Worm (Caenorhabditis elegans) whole organism, L3 larva: Measurements from ENCODE around the gene C26E6.1.

Experiments used
- R02D3.7 ChIP-seq: fragments of 150-350 bp; optimal IDR thresholded peaks from 2 replicates; lab custom pipeline; 2014; ENCODE audit warnings: missing biosample characterization, missing genetic modification characterization
- aly-2 ChIP-seq: fragments of 150-350 bp; optimal IDR thresholded peaks from 2 replicates; lab custom pipeline; 2014; ENCODE audit warnings: missing biosample characterization, missing genetic modification characterization
- ama-1 ChIP-seq: fragments of 150-350 bp; optimal IDR thresholded peaks from 2 replicates; lab custom pipeline; 2018
- ceh-16 ChIP-seq: sonication (generic microtip); optimal IDR thresholded peaks from 2 replicates; lab custom pipeline; 2017; ENCODE audit warnings: missing biosample characterization, missing genetic modification characterization
- ceh-28 ChIP-seq: fragments of 150-350 bp; optimal IDR thresholded peaks from 2 replicates; lab custom pipeline; 2014; ENCODE audit warnings: missing biosample characterization, missing genetic modification reagents, missing genetic modification characterization
- ceh-82 ChIP-seq: fragments of 150-350 bp; optimal IDR thresholded peaks from 2 replicates; lab custom pipeline; 2014; ENCODE audit warnings: missing biosample characterization, missing genetic modification characterization
- ceh-9 ChIP-seq: sonication (generic microtip); optimal IDR thresholded peaks from 2 replicates; lab custom pipeline; 2018; ENCODE audit warnings: missing biosample characterization, missing genetic modification characterization
- daf-12 ChIP-seq: fragments of 150-350 bp; optimal IDR thresholded peaks from 2 replicates; lab custom pipeline; 2014; ENCODE audit warnings: missing biosample characterization, missing genetic modification reagents, missing genetic modification characterization
- egl-27 ChIP-seq: sonication (generic microtip); optimal IDR thresholded peaks from 4 replicates; lab custom pipeline; 2017; ENCODE audit warnings: missing biosample characterization, missing genetic modification reagents, missing genetic modification characterization
- egl-5 ChIP-seq: fragments of 150-350 bp; optimal IDR thresholded peaks from 2 replicates; lab custom pipeline; 2017; ENCODE audit warnings: missing biosample characterization, missing genetic modification reagents, missing genetic modification characterization, inconsistent platforms
- elt-3 ChIP-seq, 3 experiments: fragments of 150-350 bp in 1 of 3; sonication (generic microtip) in 2 of 3; optimal IDR thresholded peaks; 2 replicates in 2 of 3; 4 replicates in 1 of 3; lab custom pipeline; 2014 to 2017; ENCODE audit warnings: missing biosample characterization in 3 of 3, missing genetic modification characterization in 3 of 3
- eor-1 ChIP-seq, 2 experiments: fragments of 150-350 bp; optimal IDR thresholded peaks; 2 replicates each; lab custom pipeline; 2014 to 2018; ENCODE audit warnings: missing biosample characterization in 2 of 2, missing genetic modification characterization in 2 of 2
- fkh-2 ChIP-seq: fragments of 150-350 bp; optimal IDR thresholded peaks from 2 replicates; lab custom pipeline; 2014; ENCODE audit warnings: missing biosample characterization, missing genetic modification reagents, missing genetic modification characterization
- fos-1 ChIP-seq: fragments of 150-350 bp; optimal IDR thresholded peaks from 2 replicates; lab custom pipeline; 2014; ENCODE audit warnings: missing biosample characterization, missing genetic modification characterization
- hmg-11 ChIP-seq: sonication (generic microtip); optimal IDR thresholded peaks from 2 replicates; lab custom pipeline; 2016; ENCODE audit warnings: missing genetic modification characterization, missing compliant biosample characterization
- jun-1 ChIP-seq: fragments of 150-350 bp; optimal IDR thresholded peaks from 2 replicates; lab custom pipeline; 2014; ENCODE audit warnings: missing biosample characterization, missing genetic modification reagents, missing genetic modification characterization
- lin-15B ChIP-seq: fragments of 150-350 bp; optimal IDR thresholded peaks from 2 replicates; lab custom pipeline; 2014; ENCODE audit warnings: missing biosample characterization, missing genetic modification characterization
- lin-39 ChIP-seq: fragments of 150-350 bp; optimal IDR thresholded peaks from 2 replicates; lab custom pipeline; 2018; ENCODE audit warnings: missing biosample characterization, missing genetic modification reagents, missing genetic modification characterization
- mdl-1 ChIP-seq: fragments of 150-350 bp; optimal IDR thresholded peaks from 2 replicates; lab custom pipeline; 2014; ENCODE audit warnings: missing biosample characterization, missing genetic modification characterization
- mml-1 ChIP-seq: fragments of 150-350 bp; sonication (generic microtip); optimal IDR thresholded peaks from 3 replicates; lab custom pipeline; 2014; ENCODE audit warnings: missing biosample characterization, missing genetic modification characterization
- nfya-1 ChIP-seq: sonication (generic microtip); optimal IDR thresholded peaks from 2 replicates; lab custom pipeline; 2017; ENCODE audit warnings: missing genetic modification characterization, mild to moderate bottlenecking, missing compliant biosample characterization, antibody characterized with exemption, moderate library complexity; ENCODE audit not compliant: insufficient read depth
- nhr-11 ChIP-seq: fragments of 150-350 bp; optimal IDR thresholded peaks from 2 replicates; lab custom pipeline; 2014; ENCODE audit warnings: missing biosample characterization, missing genetic modification characterization
- nhr-12 ChIP-seq: fragments of 150-350 bp; optimal IDR thresholded peaks from 2 replicates; lab custom pipeline; 2014; ENCODE audit warnings: missing biosample characterization, missing genetic modification characterization
- nhr-237 ChIP-seq: fragments of 150-350 bp; optimal IDR thresholded peaks from 2 replicates; lab custom pipeline; 2014; ENCODE audit warnings: missing biosample characterization, missing genetic modification characterization
- nhr-25 ChIP-seq: sonication (generic microtip); optimal IDR thresholded peaks from 2 replicates; lab custom pipeline; 2017; ENCODE audit warnings: missing biosample characterization, missing genetic modification characterization
- nhr-28 ChIP-seq: fragments of 150-350 bp; optimal IDR thresholded peaks from 2 replicates; lab custom pipeline; 2014; ENCODE audit warnings: missing biosample characterization, missing genetic modification characterization
- nhr-76 ChIP-seq: fragments of 150-350 bp; sonication (generic microtip); optimal IDR thresholded peaks from 5 replicates; lab custom pipeline; 2014; ENCODE audit warnings: missing biosample characterization, missing genetic modification characterization
- nhr-77 ChIP-seq: fragments of 150-350 bp; optimal IDR thresholded peaks from 2 replicates; lab custom pipeline; 2014; ENCODE audit warnings: missing biosample characterization, missing genetic modification characterization
- sea-2 ChIP-seq: fragments of 150-350 bp; sonication (generic microtip); optimal IDR thresholded peaks from 4 replicates; lab custom pipeline; 2014; ENCODE audit warnings: missing biosample characterization, missing genetic modification reagents, missing genetic modification characterization
- snpc-4 ChIP-seq: fragments of 150-350 bp; optimal IDR thresholded peaks from 2 replicates; lab custom pipeline; 2014; ENCODE audit warnings: missing biosample characterization, missing genetic modification characterization
- tbx-2 ChIP-seq: sonication (generic microtip); optimal IDR thresholded peaks from 2 replicates; lab custom pipeline; 2016; ENCODE audit warnings: mild to moderate bottlenecking, missing genetic modification characterization, missing compliant biosample characterization
- unc-39 ChIP-seq: sonication (generic microtip); optimal IDR thresholded peaks from 4 replicates; lab custom pipeline; 2017; ENCODE audit warnings: missing biosample characterization, missing genetic modification characterization
- unc-62 ChIP-seq: fragments of 150-350 bp; sonication (generic microtip); optimal IDR thresholded peaks from 4 replicates; lab custom pipeline; 2014; ENCODE audit warnings: missing biosample characterization, missing genetic modification reagents, missing genetic modification characterization
- zag-1 ChIP-seq: fragments of 150-350 bp; optimal IDR thresholded peaks from 2 replicates; lab custom pipeline; 2014; ENCODE audit warnings: missing biosample characterization, missing genetic modification characterization

Gene C26E6.1

DNA sequence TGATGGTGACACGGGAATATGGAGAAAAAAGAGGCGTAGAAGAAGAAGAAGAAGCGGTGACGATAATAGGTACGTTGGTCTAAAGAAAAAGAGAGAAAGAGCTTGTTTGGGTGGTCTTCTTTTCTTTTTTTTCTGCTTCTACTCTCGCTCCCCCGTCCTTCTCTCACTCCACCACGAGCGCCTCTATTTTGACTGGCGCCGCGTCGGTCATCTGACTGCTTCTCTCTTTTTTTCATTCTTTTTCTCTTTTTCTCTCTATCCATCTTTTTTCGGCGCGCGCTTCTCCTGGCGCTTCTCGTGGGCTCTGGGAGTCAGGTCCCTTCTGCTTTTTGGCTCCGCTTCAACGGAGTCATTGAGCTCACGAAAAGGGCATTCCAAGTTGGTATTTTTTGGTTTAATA lies 6.3 kb upstream of the C26E6.1 start (continued):
- TF ChIP-seq snpc-4 (tag; lab: Kevin White, UChicago) (peak; percentile 18), fos-1 (tag; lab: Kevin White, UChicago) (no peak), elt-3 (tag; optimal IDR thresholded peaks at IDR 0.05; lab: Kevin White, UChicago) (no peak), R02D3.7 (tag; lab: Kevin White, UChicago) (no peak), ceh-82 (tag; lab: Kevin White, UChicago) (no peak), unc-39 (tag; lab: Kevin White, UChicago) (no peak), zag-1 (tag; lab: Kevin White, UChicago) (no peak), daf-12 (tag; lab: Kevin White, UChicago) (no peak), nhr-77 (tag; lab: Kevin White, UChicago) (no peak), ceh-9 (tag; lab: Kevin White, UChicago) (no peak), unc-62 (GFP tag; lab: Kevin White, UChicago) (no peak)

ce11 chrIII:4951210-4951609 lies 5.5 kb upstream of the C26E6.1 start:
- peak; percentile 66 for TF ChIP-seq lin-39 (tag; lab: Kevin White, UChicago)
- TF ChIP-seq egl-5 (tag; lab: Kevin White, UChicago) = peak; percentile 26
- TF ChIP-seq lin-15B = no peak
- no peak for TF ChIP-seq tbx-2
- TF ChIP-seq nfya-1 (tag; lab: Kevin White, UChicago) = peak; percentile 43
- peak; percentile 6 for TF ChIP-seq hmg-11 (tag; lab: Kevin White, UChicago)

DNA sequence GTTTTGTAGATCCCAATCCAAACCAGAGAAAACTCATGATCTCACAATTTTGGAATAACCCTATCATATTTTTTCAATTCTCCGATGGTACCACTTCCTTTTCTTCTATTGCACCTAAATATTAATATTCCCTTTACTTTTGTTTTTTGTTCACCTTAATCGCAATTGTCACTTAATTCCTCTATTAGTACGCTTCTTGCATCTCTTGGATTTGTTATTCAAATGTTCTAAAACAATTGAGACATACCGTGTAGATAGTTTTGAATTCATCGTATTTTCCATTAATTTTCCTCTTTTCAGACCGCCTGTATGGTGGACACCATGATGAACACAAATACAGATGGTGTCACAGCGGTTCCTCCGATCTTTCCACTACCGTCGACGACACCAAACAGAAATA lies 4.8 kb upstream of the C26E6.1 start, which contains the start of gene flh-2:
flh-2 (plus strand) TSS at position 301 of the 400 bp plus-strand sequence.
- TF ChIP-seq lin-15B (no peak), nhr-12 (tag; lab: Kevin White, UChicago) (no peak), eor-1 (tag; optimal IDR thresholded peaks at IDR 0.05; lab: Kevin White, UChicago) (no peak), zag-1 (tag; lab: Kevin White, UChicago) (no peak), nhr-77 (tag; lab: Kevin White, UChicago) (no peak), unc-62 (GFP tag; lab: Kevin White, UChicago) (no peak), R02D3.7 (tag; lab: Kevin White, UChicago) (no peak), nhr-11 (tag; lab: Kevin White, UChicago) (no peak), sea-2 (no peak), jun-1 (tag; lab: Kevin White, UChicago) (no peak), ceh-28 (tag; lab: Kevin White, UChicago) (no peak), fkh-2 (tag; lab: Kevin White, UChicago) (no peak), nhr-237 (no peak), mml-1 (tag; lab: Kevin White, UChicago) (no peak), nhr-76 (no peak), nhr-25 (tag; lab: Kevin White, UChicago) (no peak), ama-1 (no peak), lin-39 (tag; lab: Kevin White, UChicago) (no peak)

ce11 chrIII:4952970-4953369 lies 3.7 kb upstream of the C26E6.1 start:
- no peak for TF ChIP-seq ceh-16 (tag; lab: Kevin White, UChicago)
- peak; percentile 94 for TF ChIP-seq nfya-1 (tag; lab: Kevin White, UChicago)
- no peak for TF ChIP-seq egl-27 (tag; lab: Kevin White, UChicago)
- no peak for TF ChIP-seq ceh-9 (tag; lab: Kevin White, UChicago)
- TF ChIP-seq eor-1 (tag; optimal IDR thresholded peaks at IDR 0.05; lab: Kevin White, UChicago) = no peak
- no peak for TF ChIP-seq daf-12 (tag; lab: Kevin White, UChicago)

ce11 chrIII:4960204-4960603 lies 3.5 kb downstream of the C26E6.1 start, which contains the start of gene C27F2.4:
TSS of gene C27F2.4 (minus strand) at chrIII:4960304.
- TF ChIP-seq mdl-1 (tag; lab: Kevin White, UChicago) = no peak
- TF ChIP-seq elt-3 (tag; optimal IDR thresholded peaks at IDR 0.05; lab: Kevin White, UChicago) = no peak
- no peak for TF ChIP-seq eor-1 (tag; optimal IDR thresholded peaks at IDR 0.05; lab: Kevin White, UChicago)
- TF ChIP-seq nhr-237 = no peak
- no peak for TF ChIP-seq tbx-2
- TF ChIP-seq zag-1 (tag; lab: Kevin White, UChicago) = no peak
- no peak for TF ChIP-seq daf-12 (tag; lab: Kevin White, UChicago)
- TF ChIP-seq fkh-2 (tag; lab: Kevin White, UChicago) = no peak
- no peak for TF ChIP-seq nhr-28
- TF ChIP-seq aly-2 (tag; lab: Kevin White, UChicago) = no peak
- TF ChIP-seq nhr-76 = no peak
- TF ChIP-seq ceh-16 (tag; lab: Kevin White, UChicago) = no peak
- TF ChIP-seq sea-2 = no peak
- TF ChIP-seq fos-1 (tag; lab: Kevin White, UChicago) = no peak
- TF ChIP-seq, all 47 proteins: peak for 0
